Worm (Caenorhabditis elegans) whole organism, L1 larva: ENCODE measurements around the gene cdt-2.

ENCODE experiments used
- C04F5.9 ChIP-seq: sonication (generic microtip); optimal IDR thresholded peaks from 2 replicates; lab custom pipeline; 2016; ENCODE audit warnings: missing genetic modification characterization, missing compliant biosample characterization
- blmp-1 ChIP-seq: fragments of 150-350 bp; optimal IDR thresholded peaks from 2 replicates; lab custom pipeline; 2014; ENCODE audit warnings: missing biosample characterization, missing genetic modification characterization
- ceh-63 ChIP-seq: fragments of 200-800 bp; sonication (Bioruptor generic); optimal IDR thresholded peaks from 2 replicates; lab custom pipeline; 2018; ENCODE audit warnings: mild to moderate bottlenecking, missing genetic modification characterization, missing compliant biosample characterization
- ceh-88 ChIP-seq: fragments of 200-800 bp; sonication (Bioruptor generic); IDR thresholded peaks from 2 replicates; pipeline ENCODE4 v1.3.6; 2022; ENCODE audit warnings: missing genetic modification characterization, missing compliant biosample characterization
- dpl-1 ChIP-seq, 3 experiments: fragments of 150-350 bp in 2 of 3; sonication (generic microtip) in 1 of 3; optimal IDR thresholded peaks; 2 replicates each; lab custom pipeline; 2014 to 2017; ENCODE audit warnings: missing biosample characterization in 3 of 3, missing genetic modification characterization in 3 of 3, missing genetic modification reagents in 3 of 3
- efl-1 ChIP-seq, 4 experiments: fragments of 150-350 bp; optimal IDR thresholded peaks in 3 of 4; peaks in 1 of 4; 1 replicate in 1 of 4; 2 replicates in 3 of 4; lab custom pipeline; 2014; ENCODE audit warnings: missing biosample characterization in 2 of 4, missing genetic modification characterization in 2 of 4, missing genetic modification reagents in 2 of 4
- fos-1 ChIP-seq: fragments of 150-350 bp; optimal IDR thresholded peaks from 2 replicates; lab custom pipeline; 2014; ENCODE audit warnings: missing biosample characterization, missing genetic modification characterization
- grh-1 ChIP-seq: fragments of 200-800 bp; sonication (Bioruptor generic); IDR thresholded peaks from 2 replicates; pipeline ENCODE4 v1.3.6; 2022; ENCODE audit warnings: missing genetic modification reagents, missing genetic modification characterization, missing compliant biosample characterization
- hlh-17 ChIP-seq: fragments of 200-800 bp; sonication (Bioruptor generic); optimal IDR thresholded peaks from 2 replicates; lab custom pipeline; 2018; ENCODE audit warnings: missing genetic modification characterization, mild to moderate bottlenecking, missing compliant biosample characterization, moderate library complexity, borderline replicate concordance
- hpl-2 ChIP-seq: fragments of 150-350 bp; optimal IDR thresholded peaks from 2 replicates; lab custom pipeline; 2014; ENCODE audit warnings: missing biosample characterization, missing genetic modification reagents, missing genetic modification characterization
- irx-1 ChIP-seq: sonication (generic microtip); optimal IDR thresholded peaks from 2 replicates; lab custom pipeline; 2016; ENCODE audit warnings: missing genetic modification characterization, missing compliant biosample characterization
- isw-1 ChIP-seq: fragments of 200-800 bp; sonication (Bioruptor generic); IDR thresholded peaks from 2 replicates; pipeline ENCODE4 v1.3.6; 2022; ENCODE audit warnings: missing genetic modification characterization, missing compliant biosample characterization
- lin-13 ChIP-seq: fragments of 150-350 bp; optimal IDR thresholded peaks from 2 replicates; lab custom pipeline; 2014; ENCODE audit warnings: missing biosample characterization, missing genetic modification reagents, missing genetic modification characterization
- lin-14 ChIP-seq: fragments of 200-800 bp; sonication (Bioruptor generic); optimal IDR thresholded peaks from 2 replicates; lab custom pipeline; 2018; ENCODE audit warnings: mild to moderate bottlenecking, missing genetic modification characterization, moderate library complexity, missing compliant biosample characterization
- lin-15B ChIP-seq: fragments of 150-350 bp; sonication (generic microtip); optimal IDR thresholded peaks from 3 replicates; lab custom pipeline; 2014; ENCODE audit warnings: missing biosample characterization, missing genetic modification characterization
- lin-35 ChIP-seq, 2 experiments: fragments of 150-350 bp; optimal IDR thresholded peaks; 2 replicates each; lab custom pipeline; 2014; ENCODE audit warnings: missing biosample characterization in 2 of 2, missing genetic modification characterization in 2 of 2, missing genetic modification reagents in 2 of 2
- lir-3 ChIP-seq: sonication (generic microtip); optimal IDR thresholded peaks from 2 replicates; lab custom pipeline; 2016; ENCODE audit warnings: mild to moderate bottlenecking, missing genetic modification characterization, moderate library complexity, missing compliant biosample characterization; ENCODE audit not compliant: poor library complexity
- lsy-2 ChIP-seq, 2 experiments: fragments of 150-350 bp; optimal IDR thresholded peaks; 2 replicates each; lab custom pipeline; 2014; ENCODE audit warnings: missing biosample characterization in 2 of 2, missing genetic modification characterization in 2 of 2
- mef-2 ChIP-seq: fragments of 150-350 bp; optimal IDR thresholded peaks from 2 replicates; lab custom pipeline; 2014; ENCODE audit warnings: missing biosample characterization, missing genetic modification characterization
- nhr-20 ChIP-seq: sonication (generic microtip); optimal IDR thresholded peaks from 2 replicates; lab custom pipeline; 2016; ENCODE audit warnings: mild to moderate bottlenecking, missing genetic modification characterization, missing compliant biosample characterization
- nhr-237 ChIP-seq: fragments of 150-350 bp; optimal IDR thresholded peaks from 2 replicates; lab custom pipeline; 2014; ENCODE audit warnings: missing biosample characterization, missing genetic modification characterization
- nhr-71 ChIP-seq: sonication (generic microtip); optimal IDR thresholded peaks from 2 replicates; lab custom pipeline; 2016; ENCODE audit warnings: mild to moderate bottlenecking, missing genetic modification characterization, moderate library complexity, missing compliant biosample characterization
- nhr-76 ChIP-seq: sonication (generic microtip); optimal IDR thresholded peaks from 2 replicates; lab custom pipeline; 2017; ENCODE audit warnings: missing biosample characterization, missing genetic modification characterization
- nhr-77 ChIP-seq: fragments of 150-350 bp; optimal IDR thresholded peaks from 2 replicates; lab custom pipeline; 2014; ENCODE audit warnings: missing biosample characterization, missing genetic modification characterization
- nhr-90 ChIP-seq: sonication (generic microtip); optimal IDR thresholded peaks from 2 replicates; lab custom pipeline; 2016; ENCODE audit warnings: mild to moderate bottlenecking, missing genetic modification characterization, missing compliant biosample characterization; ENCODE audit not compliant: poor library complexity
- pag-3 ChIP-seq: sonication (generic microtip); optimal IDR thresholded peaks from 2 replicates; lab custom pipeline; 2017; ENCODE audit warnings: missing genetic modification characterization, mild to moderate bottlenecking, missing compliant biosample characterization, antibody characterized with exemption, borderline replicate concordance; ENCODE audit not compliant: insufficient read depth
- rnt-1 ChIP-seq: sonication (generic microtip); optimal IDR thresholded peaks from 2 replicates; lab custom pipeline; 2016; ENCODE audit warnings: mild to moderate bottlenecking, missing genetic modification characterization, moderate library complexity, missing compliant biosample characterization
- skn-1 ChIP-seq: fragments of 150-350 bp; optimal IDR thresholded peaks from 2 replicates; lab custom pipeline; 2014; ENCODE audit warnings: missing biosample characterization, missing genetic modification characterization
- snu-23 ChIP-seq: sonication (generic microtip); optimal IDR thresholded peaks from 2 replicates; lab custom pipeline; 2016; ENCODE audit warnings: missing genetic modification characterization, missing compliant biosample characterization
- sox-4 ChIP-seq: sonication (generic microtip); optimal IDR thresholded peaks from 2 replicates; lab custom pipeline; 2016; ENCODE audit warnings: missing genetic modification characterization, missing compliant biosample characterization
- sptf-1 ChIP-seq: fragments of 150-350 bp; optimal IDR thresholded peaks from 2 replicates; lab custom pipeline; 2014; ENCODE audit warnings: missing biosample characterization, missing genetic modification characterization
- tbx-2 ChIP-seq: sonication (generic microtip); optimal IDR thresholded peaks from 2 replicates; lab custom pipeline; 2016; ENCODE audit warnings: missing genetic modification characterization, missing compliant biosample characterization
- tlp-1 ChIP-seq: fragments of 150-350 bp; optimal IDR thresholded peaks from 2 replicates; lab custom pipeline; 2014; ENCODE audit warnings: missing biosample characterization, missing genetic modification characterization
- unc-62 ChIP-seq: fragments of 150-350 bp; optimal IDR thresholded peaks from 2 replicates; lab custom pipeline; 2014; ENCODE audit warnings: missing biosample characterization, missing genetic modification reagents, missing genetic modification characterization
- unc-98 ChIP-seq: fragments of 200-800 bp; sonication (Bioruptor generic); IDR thresholded peaks from 2 replicates; pipeline ENCODE4 v1.3.6; 2022; ENCODE audit warnings: missing genetic modification characterization, missing compliant biosample characterization
- xbp-1 ChIP-seq: sonication (generic microtip); optimal IDR thresholded peaks from 2 replicates; lab custom pipeline; 2016; ENCODE audit warnings: missing genetic modification characterization, missing compliant biosample characterization
- ztf-4 ChIP-seq: fragments of 150-350 bp; optimal IDR thresholded peaks from 2 replicates; lab custom pipeline; 2014; ENCODE audit warnings: missing biosample characterization, missing genetic modification characterization

Gene cdt-2

DNA sequence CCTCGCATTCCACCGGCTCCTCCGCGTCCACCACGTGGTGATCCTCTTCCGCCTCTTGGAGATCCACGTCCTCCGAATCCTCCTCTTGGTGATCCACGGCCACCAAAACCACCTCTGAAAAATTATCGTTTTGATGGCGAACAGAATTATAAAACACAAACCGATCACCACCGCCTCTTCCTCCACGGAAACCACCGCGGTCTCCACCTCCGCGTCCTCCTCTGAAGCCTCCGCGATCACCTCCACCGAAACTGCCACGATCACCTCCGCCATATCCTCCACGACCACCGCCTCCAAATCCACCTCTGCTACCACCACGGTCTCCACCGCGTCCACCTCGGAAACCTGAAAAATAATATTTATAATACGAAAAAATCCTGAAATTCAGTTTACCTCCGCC lies 10.6 kb upstream of the cdt-2 start:
- TF ChIP-seq isw-1 (GFP tag; lab: Robert Waterston, UW) (no peak), ztf-4 (tag; lab: Kevin White, UChicago) (no peak), unc-98 (GFP tag; lab: Robert Waterston, UW) (no peak), nhr-237 (tag; lab: Kevin White, UChicago) (no peak), lin-15B (tag; lab: Kevin White, UChicago) (no peak), rnt-1 (no peak), tbx-2 (no peak), nhr-71 (tag; lab: Kevin White, UChicago) (no peak), ceh-63 (GFP tag; lab: Kevin White, UChicago) (no peak), nhr-20 (tag; lab: Kevin White, UChicago) (no peak), lsy-2 (tag; optimal IDR thresholded peaks at IDR 0.05; lab: Kevin White, UChicago) (no peak), hlh-17 (GFP tag; lab: Kevin White, UChicago) (no peak), tlp-1 (tag; lab: Kevin White, UChicago) (no peak), lin-35 (GFP tag; optimal IDR thresholded peaks at IDR 0.05; lab: Kevin White, UChicago) (no peak), pag-3 (tag; lab: Kevin White, UChicago) (no peak), sox-4 (no peak), nhr-77 (no peak), mef-2 (tag; lab: Kevin White, UChicago) (no peak)

DNA sequence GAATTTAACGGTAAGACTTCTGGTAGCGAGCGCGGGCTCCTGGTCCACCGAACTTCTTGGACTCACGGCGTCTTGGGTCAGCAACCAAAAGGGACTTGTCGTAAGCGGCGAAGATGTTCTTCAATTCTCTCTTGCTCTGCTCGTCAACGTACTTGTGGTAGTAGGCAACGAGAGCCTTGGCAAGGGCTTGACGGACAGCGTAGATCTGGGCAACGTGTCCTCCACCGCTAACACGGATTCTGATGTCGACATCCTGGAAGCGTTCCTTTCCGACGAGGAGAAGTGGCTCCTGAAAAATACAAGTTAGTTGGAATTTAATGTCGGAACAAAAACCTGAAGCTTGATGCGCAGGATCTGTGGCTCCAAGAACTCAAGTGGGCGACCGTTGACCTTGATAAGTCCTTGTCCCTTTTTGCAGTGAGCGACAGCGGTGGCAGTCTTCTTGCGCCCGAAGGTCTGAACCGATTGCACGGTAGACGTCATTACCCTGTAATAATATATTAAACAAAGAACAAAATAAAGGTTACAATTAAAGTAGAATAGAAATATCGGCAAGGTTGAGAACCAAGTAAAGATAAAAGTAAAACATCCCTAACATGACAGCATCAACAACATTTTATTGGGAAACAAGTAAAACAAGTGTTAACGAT lies 9.3 kb upstream of the cdt-2 start, which contains the start of gene rps-16:
Gene rps-16 (minus strand): TSS at position 487 of the 650 bp plus-strand sequence.
- TF ChIP-seq nhr-76 (tag; lab: Kevin White, UChicago) (no peak), ceh-88 (GFP tag; lab: Robert Waterston, UW) (no peak), unc-62 (GFP tag; lab: Kevin White, UChicago) (no peak), lsy-2 (tag; optimal IDR thresholded peaks at IDR 0.05; lab: Kevin White, UChicago) (no peak), hpl-2 (GFP tag; lab: Kevin White, UChicago) (no peak), nhr-90 (tag; lab: Kevin White, UChicago) (no peak), blmp-1 (no peak), mef-2 (tag; lab: Kevin White, UChicago) (no peak), xbp-1 (tag; lab: Kevin White, UChicago) (no peak), skn-1 (no peak), dpl-1 (GFP tag; optimal IDR thresholded peaks at IDR 0.05; lab: Kevin White, UChicago) (no peak), lin-13 (GFP tag; lab: Kevin White, UChicago) (no peak), sox-4 (no peak), grh-1 (GFP tag; lab: Robert Waterston, UW) (no peak)

DNA sequence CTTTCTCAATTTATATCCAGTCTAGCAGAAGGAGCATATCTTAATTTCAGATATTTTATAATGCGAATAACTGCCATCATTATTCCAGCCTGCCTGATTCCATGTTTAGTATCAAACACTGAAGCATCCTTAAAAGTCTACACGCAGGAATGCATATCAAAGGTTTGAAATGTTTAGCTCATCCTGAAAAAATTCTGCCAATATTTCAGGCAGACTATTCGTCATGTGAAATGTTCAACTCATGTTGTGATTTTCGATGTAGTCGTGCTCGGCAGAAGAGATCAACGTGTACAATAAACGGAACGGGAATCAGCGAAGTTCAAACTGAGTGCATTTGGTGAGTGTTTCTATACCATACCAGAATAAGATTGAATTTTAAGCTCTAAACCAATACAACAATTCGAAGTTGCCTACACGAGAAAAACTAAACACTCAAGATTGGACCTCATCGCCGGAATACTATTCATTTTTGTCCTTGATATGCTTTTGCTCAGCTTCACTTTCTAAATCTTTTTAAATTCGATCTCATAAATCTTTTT lies 8.6 kb upstream of the cdt-2 start, which contains the start of gene T01C3.11:
Gene T01C3.11 (plus strand): TSS at position 51 of the 539 bp plus-strand sequence.
- TF ChIP-seq mef-2 (tag; lab: Kevin White, UChicago) = no peak
- no peak for TF ChIP-seq irx-1 (tag; lab: Kevin White, UChicago)
- no peak for TF ChIP-seq C04F5.9 (tag; lab: Kevin White, UChicago)
- no peak for TF ChIP-seq lir-3 (tag; lab: Kevin White, UChicago)
- TF ChIP-seq nhr-90 (tag; lab: Kevin White, UChicago) = no peak
- no peak for TF ChIP-seq ztf-4 (tag; lab: Kevin White, UChicago)
- no peak for TF ChIP-seq fos-1 (tag; lab: Kevin White, UChicago)
- no peak for TF ChIP-seq efl-1 (optimal IDR thresholded peaks at IDR 0.05; lab: Kevin White, UChicago)
- TF ChIP-seq efl-1 (GFP tag; optimal IDR thresholded peaks at IDR 0.05 in 1 of 2; lab: Kevin White, UChicago) = peak in 1 of 2 experiments; percentile 65

DNA sequence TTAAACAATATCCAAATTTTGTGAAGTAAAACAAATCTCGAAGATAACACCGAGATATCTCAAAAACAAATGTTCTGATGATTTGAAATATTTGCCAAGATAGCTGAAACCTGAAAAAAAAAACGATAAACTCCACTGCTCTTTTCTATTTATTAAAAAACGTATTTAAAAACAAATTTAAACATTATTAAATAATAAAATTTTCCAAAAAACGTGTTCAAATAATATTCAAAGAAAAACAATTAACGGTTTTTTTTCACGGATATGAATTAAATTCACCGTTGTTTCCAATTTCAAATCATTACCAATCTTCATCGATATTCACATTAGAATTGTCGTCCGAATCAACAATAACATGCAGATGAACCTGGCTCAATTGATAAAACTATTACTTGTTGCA lies 5.3 kb upstream of the cdt-2 start, which contains the start of gene irld-14:
Gene irld-14 (plus strand): TSS at position 301 of the 400 bp plus-strand sequence.
- TF ChIP-seq hpl-2 (GFP tag; lab: Kevin White, UChicago) (no peak), tbx-2 (no peak), pag-3 (tag; lab: Kevin White, UChicago) (no peak), unc-98 (GFP tag; lab: Robert Waterston, UW) (no peak), xbp-1 (tag; lab: Kevin White, UChicago) (no peak), lin-14 (GFP tag; lab: Kevin White, UChicago) (no peak), nhr-20 (tag; lab: Kevin White, UChicago) (no peak), sptf-1 (no peak), snu-23 (GFP tag; lab: Kevin White, UChicago) (no peak)
